Worm (Caenorhabditis elegans): ENCODE data around the gene dmsr-12.

DNA sequence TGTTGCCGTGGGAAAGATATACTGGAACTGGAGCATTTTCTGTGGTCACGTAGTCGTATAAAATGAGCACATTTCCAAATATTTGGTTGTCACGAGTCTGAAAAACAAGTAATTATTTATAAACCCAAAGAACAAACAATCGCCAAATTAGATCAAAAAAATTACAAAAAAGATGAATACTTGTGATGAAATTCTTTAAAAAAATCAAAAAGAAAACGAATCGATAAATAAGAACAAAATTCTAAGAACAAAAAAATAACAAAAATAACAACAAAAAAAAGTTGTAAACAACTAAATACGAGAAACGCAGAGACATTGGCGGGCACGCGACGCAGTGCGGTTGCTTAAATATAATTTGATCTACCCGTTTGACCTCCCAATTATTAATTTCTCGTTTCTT is 32.5 kb downstream of the dmsr-12 start, which contains the start of gene ZC404.16:
- no peak for TF ChIP-seq ama-1 (optimal IDR thresholded peaks at IDR 0.05)
- no peak for TF ChIP-seq snpc-4 (tag; optimal IDR thresholded peaks at IDR 0.05)
- TF ChIP-seq pax-3 (tag; optimal IDR thresholded peaks at IDR 0.05), result no peak
- TF ChIP-seq egl-13 (tag; optimal IDR thresholded peaks at IDR 0.05), result no peak
- no peak for TF ChIP-seq lin-13 (GFP tag; optimal IDR thresholded peaks at IDR 0.05)
- TF ChIP-seq nhr-71 (tag; optimal IDR thresholded peaks at IDR 0.05), result no peak
- TF ChIP-seq sox-4 (tag; optimal IDR thresholded peaks at IDR 0.05), result no peak
- no peak for TF ChIP-seq elt-3 (tag; optimal IDR thresholded peaks at IDR 0.05)
- no peak for TF ChIP-seq nhr-85 (tag)
